Fruit fly (Drosophila melanogaster) whole organism, embryonic: ENCODE results near the gene Utx.

ENCODE experiments used
- Asciz ChIP-seq: fragments of 200-800 bp; sonication (Bioruptor generic); optimal IDR thresholded peaks from 2 replicates; lab custom pipeline; 2017; ENCODE audit warnings: missing biosample characterization, mild to moderate bottlenecking, missing genetic modification characterization, missing genetic modification reagents
- CG12155 ChIP-seq: fragments of 200-800 bp; sonication (Bioruptor generic); optimal IDR thresholded peaks from 3 replicates; lab custom pipeline; 2016; ENCODE audit warnings: missing biosample characterization, missing genetic modification characterization
- CG12299 ChIP-seq: fragments of 200-800 bp; sonication (Bioruptor generic); optimal IDR thresholded peaks from 2 replicates; lab custom pipeline; 2018; ENCODE audit warnings: missing biosample characterization, mild to moderate bottlenecking, missing genetic modification characterization
- CG12659 ChIP-seq: fragments of 200-800 bp; sonication (Bioruptor generic); optimal IDR thresholded peaks from 3 replicates; lab custom pipeline; 2017; ENCODE audit warnings: mild to moderate bottlenecking, missing biosample characterization, missing genetic modification reagents, missing genetic modification characterization
- CG14014 ChIP-seq: fragments of 200-800 bp; sonication (Bioruptor generic); IDR thresholded peaks from 2 replicates; pipeline ENCODE4 v1.3.6; 2022; ENCODE audit warnings: missing biosample characterization, missing genetic modification characterization
- CG16779 ChIP-seq: fragments of 200-800 bp; sonication (Bioruptor generic); IDR thresholded peaks from 2 replicates; pipeline ENCODE4 v1.3.6; 2022; ENCODE audit warnings: missing biosample characterization, missing genetic modification characterization
- CG18476 ChIP-seq: fragments of 200-800 bp; sonication (Bioruptor generic); optimal IDR thresholded peaks from 2 replicates; lab custom pipeline; 2016; ENCODE audit warnings: missing biosample characterization, mild to moderate bottlenecking, missing genetic modification characterization
- CG2129 ChIP-seq: fragments of 200-800 bp; sonication (Bioruptor generic); IDR thresholded peaks from 2 replicates; pipeline ENCODE4 v1.3.6; 2022; ENCODE audit warnings: missing biosample characterization, missing genetic modification characterization; ENCODE audit not compliant: partially characterized antibody
- CG3407 ChIP-seq: fragments of 200-800 bp; sonication (Bioruptor generic); optimal IDR thresholded peaks from 2 replicates; lab custom pipeline; 2018; ENCODE audit warnings: missing biosample characterization, mild to moderate bottlenecking, missing genetic modification characterization
- CG4360 ChIP-seq: fragments of 200-800 bp; sonication (Bioruptor generic); IDR thresholded peaks from 2 replicates; pipeline ENCODE4 v1.3.6; 2022; ENCODE audit warnings: missing biosample characterization, missing genetic modification characterization
- CG4404 ChIP-seq: fragments of 200-800 bp; sonication (Bioruptor generic); IDR thresholded peaks from 2 replicates; pipeline ENCODE4 v1.3.6; 2022; ENCODE audit warnings: missing biosample characterization, missing genetic modification characterization
- CG6791 ChIP-seq: fragments of 200-800 bp; sonication (Bioruptor generic); IDR thresholded peaks from 3 replicates; pipeline ENCODE4 v1.3.6; 2022; ENCODE audit warnings: missing biosample characterization, missing genetic modification characterization; ENCODE audit not compliant: partially characterized antibody
- CG7271 ChIP-seq: fragments of 200-800 bp; sonication (Bioruptor generic); optimal IDR thresholded peaks from 2 replicates; lab custom pipeline; 2018; ENCODE audit warnings: missing biosample characterization, mild to moderate bottlenecking, missing genetic modification characterization, moderate library complexity
- CG7987 ChIP-seq: fragments of 200-800 bp; sonication (Bioruptor generic); optimal IDR thresholded peaks from 2 replicates; lab custom pipeline; 2018; ENCODE audit warnings: missing biosample characterization, mild to moderate bottlenecking, missing genetic modification characterization, moderate library complexity
- CHES-1-like ChIP-seq: fragments of 200-800 bp; sonication (Bioruptor generic); optimal IDR thresholded peaks from 2 replicates; lab custom pipeline; 2016; ENCODE audit warnings: missing biosample characterization, missing genetic modification characterization
- Fer3 ChIP-seq: fragments of 200-800 bp; sonication (Bioruptor generic); optimal IDR thresholded peaks from 2 replicates; lab custom pipeline; 2018; ENCODE audit warnings: missing biosample characterization, mild to moderate bottlenecking, missing genetic modification characterization, moderate library complexity
- Gug ChIP-seq: fragments of 200-800 bp; sonication (Bioruptor generic); IDR thresholded peaks from 4 replicates; pipeline ENCODE4 v1.3.6; 2022; ENCODE audit warnings: missing biosample characterization, missing genetic modification characterization
- Hr51 ChIP-seq, 2 experiments: fragments of 200-800 bp; sonication (Bioruptor generic); optimal IDR thresholded peaks; 2 replicates in 1 of 2; 3 replicates in 1 of 2; lab custom pipeline; 2016 to 2018; ENCODE audit warnings: missing biosample characterization in 2 of 2, missing genetic modification characterization in 2 of 2, mild to moderate bottlenecking in 1 of 2, moderate library complexity in 1 of 2
- MESR4 ChIP-seq: fragments of 200-800 bp; sonication (Bioruptor generic); optimal IDR thresholded peaks from 2 replicates; lab custom pipeline; 2018; ENCODE audit warnings: missing biosample characterization, mild to moderate bottlenecking, missing genetic modification characterization, moderate library complexity
- Mes4 ChIP-seq: fragments of 200-800 bp; sonication (Bioruptor generic); optimal IDR thresholded peaks from 2 replicates; lab custom pipeline; 2016; ENCODE audit warnings: missing biosample characterization, missing genetic modification characterization
- Neu2 ChIP-seq: fragments of 200-800 bp; sonication (Bioruptor generic); optimal IDR thresholded peaks from 3 replicates; lab custom pipeline; 2016; ENCODE audit warnings: missing biosample characterization, missing genetic modification characterization, borderline replicate concordance
- Nf-YA ChIP-seq: fragments of 200-800 bp; sonication (Bioruptor generic); IDR thresholded peaks from 2 replicates; pipeline ENCODE4 v1.3.6; 2022; ENCODE audit warnings: missing biosample characterization, missing genetic modification characterization
- Oli ChIP-seq: fragments of 200-800 bp; sonication (Bioruptor generic); optimal IDR thresholded peaks from 2 replicates; lab custom pipeline; 2018; ENCODE audit warnings: missing biosample characterization, mild to moderate bottlenecking, missing genetic modification characterization, moderate library complexity
- Sin3A ChIP-seq: fragments of >200 bp; optimal IDR thresholded peaks from 2 replicates; lab custom pipeline; 2018
- Sry-β ChIP-seq: fragments of 200-800 bp; sonication (Bioruptor generic); optimal IDR thresholded peaks from 2 replicates; lab custom pipeline; 2018; ENCODE audit warnings: missing biosample characterization, mild to moderate bottlenecking, missing genetic modification characterization, moderate library complexity
- Vsx1 ChIP-seq: fragments of 200-800 bp; sonication (Bioruptor generic); optimal IDR thresholded peaks from 2 replicates; lab custom pipeline; 2017; ENCODE audit warnings: missing biosample characterization, mild to moderate bottlenecking, missing genetic modification characterization, missing genetic modification reagents
- ase ChIP-seq: fragments of 200-800 bp; sonication (Bioruptor generic); IDR thresholded peaks from 3 replicates; pipeline ENCODE4 v1.3.6; 2022; ENCODE audit warnings: missing biosample characterization, missing genetic modification characterization
- ash1 ChIP-seq: fragments of 200-800 bp; sonication (Bioruptor generic); optimal IDR thresholded peaks from 2 replicates; lab custom pipeline; 2018; ENCODE audit warnings: missing biosample characterization, mild to moderate bottlenecking, missing genetic modification characterization
- ato ChIP-seq: fragments of 200-800 bp; sonication (Bioruptor generic); IDR thresholded peaks from 2 replicates; pipeline ENCODE4 v1.3.6; 2022; ENCODE audit warnings: missing biosample characterization, missing genetic modification characterization; ENCODE audit not compliant: partially characterized antibody
- bab2 ChIP-seq: fragments of 200-800 bp; sonication (Bioruptor generic); optimal IDR thresholded peaks from 2 replicates; lab custom pipeline; 2016; ENCODE audit warnings: missing biosample characterization, missing genetic modification characterization
- corto ChIP-seq: fragments of 200-800 bp; sonication (Bioruptor generic); optimal IDR thresholded peaks from 2 replicates; lab custom pipeline; 2016; ENCODE audit warnings: missing biosample characterization, mild to moderate bottlenecking, missing genetic modification characterization, moderate library complexity
- dan ChIP-seq: fragments of 200-800 bp; sonication (Bioruptor generic); IDR thresholded peaks from 2 replicates; pipeline ENCODE4 v1.3.6; 2022; ENCODE audit warnings: missing biosample characterization, missing genetic modification characterization
- ems ChIP-seq: fragments of 200-800 bp; sonication (Bioruptor generic); optimal IDR thresholded peaks from 3 replicates; lab custom pipeline; 2016; ENCODE audit warnings: missing biosample characterization, missing genetic modification characterization
- esg ChIP-seq: fragments of 200-800 bp; sonication (Bioruptor generic); conservative IDR thresholded peaks from 2 replicates; pipeline ENCODE4 v1.3.6; 2022; ENCODE audit warnings: missing biosample characterization, missing genetic modification characterization
- ftz-f1 ChIP-seq: fragments of 200-800 bp; sonication (Bioruptor generic); optimal IDR thresholded peaks from 2 replicates; lab custom pipeline; 2016; ENCODE audit warnings: missing biosample characterization, missing genetic modification characterization
- gcm2 ChIP-seq: fragments of 200-800 bp; sonication (Bioruptor generic); optimal IDR thresholded peaks from 2 replicates; lab custom pipeline; 2016; ENCODE audit warnings: missing biosample characterization, missing genetic modification characterization
- gem ChIP-seq: fragments of 200-800 bp; sonication (Bioruptor generic); optimal IDR thresholded peaks from 2 replicates; lab custom pipeline; 2019; ENCODE audit warnings: missing biosample characterization, mild to moderate bottlenecking, missing genetic modification characterization, moderate library complexity
- gt ChIP-seq: fragments of 200-800 bp; sonication (Bioruptor generic); IDR thresholded peaks from 2 replicates; pipeline ENCODE4 v1.3.6; 2022; ENCODE audit warnings: missing biosample characterization, missing genetic modification characterization
- inv ChIP-seq: fragments of 200-800 bp; sonication (Bioruptor generic); IDR thresholded peaks from 2 replicates; pipeline ENCODE4 v1.3.6; 2022; ENCODE audit warnings: missing biosample characterization, missing genetic modification characterization; ENCODE audit not compliant: partially characterized antibody
- knrl ChIP-seq: fragments of 200-800 bp; sonication (Bioruptor generic); IDR thresholded peaks from 3 replicates; pipeline ENCODE4 v1.3.6; 2022; ENCODE audit warnings: missing biosample characterization, missing genetic modification characterization; ENCODE audit not compliant: partially characterized antibody
- mirr ChIP-seq: fragments of 200-800 bp; sonication (Bioruptor generic); optimal IDR thresholded peaks from 3 replicates; lab custom pipeline; 2018; ENCODE audit warnings: missing biosample characterization, mild to moderate bottlenecking, missing genetic modification characterization
- phol ChIP-seq: fragments of 200-800 bp; sonication (Bioruptor generic); optimal IDR thresholded peaks from 3 replicates; lab custom pipeline; 2018; ENCODE audit warnings: missing biosample characterization, mild to moderate bottlenecking, missing genetic modification characterization, moderate library complexity
- pnt ChIP-seq: fragments of 200-800 bp; sonication (Bioruptor generic); optimal IDR thresholded peaks from 3 replicates; lab custom pipeline; 2016; ENCODE audit warnings: missing biosample characterization, missing genetic modification characterization
- pros ChIP-seq: fragments of 200-800 bp; sonication (Bioruptor generic); optimal IDR thresholded peaks from 3 replicates; lab custom pipeline; 2019; ENCODE audit warnings: missing biosample characterization, mild to moderate bottlenecking, missing genetic modification characterization, moderate library complexity
- pzg ChIP-seq: fragments of 200-800 bp; sonication (Bioruptor generic); optimal IDR thresholded peaks from 3 replicates; lab custom pipeline; 2018; ENCODE audit warnings: missing biosample characterization, mild to moderate bottlenecking, missing genetic modification characterization, moderate library complexity
- sima ChIP-seq: fragments of 200-800 bp; sonication (Bioruptor generic); optimal IDR thresholded peaks from 2 replicates; lab custom pipeline; 2016; ENCODE audit warnings: missing biosample characterization, missing genetic modification characterization
- sna ChIP-seq: fragments of 200-800 bp; sonication (Bioruptor generic); IDR thresholded peaks from 2 replicates; pipeline ENCODE4 v1.3.6; 2022; ENCODE audit warnings: missing biosample characterization, missing genetic modification characterization; ENCODE audit not compliant: partially characterized antibody
- sob ChIP-seq: fragments of 200-800 bp; sonication (Bioruptor generic); IDR thresholded peaks from 2 replicates; pipeline ENCODE4 v1.3.6; 2022; ENCODE audit warnings: missing biosample characterization, missing genetic modification characterization
- tio ChIP-seq: fragments of 200-800 bp; sonication (Bioruptor generic); optimal IDR thresholded peaks from 2 replicates; lab custom pipeline; 2017; ENCODE audit warnings: missing biosample characterization, missing genetic modification characterization, inconsistent platforms
- wor ChIP-seq: fragments of 200-800 bp; sonication (Bioruptor generic); IDR thresholded peaks from 2 replicates; pipeline ENCODE4 v1.3.6; 2022; ENCODE audit warnings: missing biosample characterization, missing genetic modification characterization
- zen ChIP-seq: fragments of 200-800 bp; sonication (Bioruptor generic); optimal IDR thresholded peaks from 3 replicates; lab custom pipeline; 2018; ENCODE audit warnings: missing biosample characterization, mild to moderate bottlenecking, missing genetic modification characterization, moderate library complexity

Gene Utx

DNA sequence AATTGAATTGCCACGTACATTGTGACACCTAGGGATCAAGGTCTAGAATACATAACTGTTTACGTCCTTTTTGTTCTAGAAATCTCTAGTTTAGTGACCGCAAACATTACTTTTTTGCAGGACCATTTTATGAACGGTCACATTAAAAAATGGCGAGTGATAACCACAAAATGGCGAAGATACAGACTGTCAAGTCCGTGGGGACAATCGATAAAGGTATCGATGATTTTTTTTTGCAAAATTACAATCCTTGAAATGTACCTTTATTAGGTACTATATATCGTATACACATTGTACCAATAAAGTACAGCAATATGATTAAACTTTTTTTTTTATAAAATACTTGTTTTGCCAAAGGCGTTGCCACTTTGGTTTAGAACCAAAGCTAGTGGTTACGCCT, 48.2 kb downstream of the Utx start (continued):
- no peak for TF ChIP-seq Gug (GFP tag; lab: Robert Waterston, UW)
- peak; percentile 99 for TF ChIP-seq phol (tag; lab: Kevin White, UChicago)
- TF ChIP-seq CG7987 (GFP tag; lab: Kevin White, UChicago): no peak
- no peak for TF ChIP-seq CG12659 (GFP tag; lab: Kevin White, UChicago)
- no peak for TF ChIP-seq Sin3A (lab: Kevin White, UChicago)
- no peak for TF ChIP-seq Fer3 (tag; lab: Kevin White, UChicago)
- no peak for TF ChIP-seq CG4404
- TF ChIP-seq Hr51 (GFP tag; optimal IDR thresholded peaks at IDR 0.05; lab: Kevin White, UChicago): no peak
- no peak for TF ChIP-seq ash1 (GFP tag; lab: Kevin White, UChicago)
- TF ChIP-seq pzg: peak; percentile 13
- peak; percentile 60; the same call in 2 of the 3 replicates for TF ChIP-seq CG6791 (GFP tag; lab: Robert Waterston, UW)
- TF ChIP-seq bab2 (GFP tag; lab: Kevin White, UChicago): no peak
- no peak for TF ChIP-seq CG16779 (GFP tag; lab: Robert Waterston, UW)
- TF ChIP-seq ftz-f1 (GFP tag; lab: Kevin White, UChicago): no peak
- no peak for TF ChIP-seq corto (GFP tag; lab: Kevin White, UChicago)
- TF ChIP-seq pros (GFP tag; lab: Kevin White, UChicago): no peak
- TF ChIP-seq CG12155 (GFP tag; lab: Kevin White, UChicago): no peak
- TF ChIP-seq dan (GFP tag; lab: Robert Waterston, UW): no peak
- no peak for TF ChIP-seq pnt (GFP tag; lab: Kevin White, UChicago)
- TF ChIP-seq CG7271 (tag; lab: Kevin White, UChicago): no peak
- TF ChIP-seq sima: no peak
- TF ChIP-seq Mes4 (GFP tag; lab: Kevin White, UChicago): no peak
- TF ChIP-seq CG12299 (tag; lab: Kevin White, UChicago): no peak
- TF ChIP-seq inv (GFP tag; lab: Robert Waterston, UW): peak; percentile 37; the same call in 1 of the 2 replicates
- no peak for TF ChIP-seq ase (GFP tag; lab: Robert Waterston, UW)
- TF ChIP-seq Oli (tag; lab: Kevin White, UChicago): no peak
- TF ChIP-seq Sry-β (GFP tag; lab: Kevin White, UChicago): no peak
- TF ChIP-seq Nf-YA (GFP tag; lab: Robert Waterston, UW): no peak
- no peak for TF ChIP-seq CG18476 (GFP tag; lab: Kevin White, UChicago)
- TF ChIP-seq Vsx1: no peak
- TF ChIP-seq CG4360 (GFP tag; lab: Robert Waterston, UW): no peak
- no peak for TF ChIP-seq ato (GFP tag; lab: Robert Waterston, UW)
- TF ChIP-seq ems (GFP tag; lab: Kevin White, UChicago): no peak
- TF ChIP-seq Asciz (GFP tag; lab: Kevin White, UChicago): no peak
- TF ChIP-seq gcm2: no peak
- TF ChIP-seq mirr (GFP tag; lab: Kevin White, UChicago): no peak
- TF ChIP-seq wor: no peak
- no peak for TF ChIP-seq tio (GFP tag; lab: Kevin White, UChicago)
- no peak for TF ChIP-seq CG3407
- TF ChIP-seq sna (GFP tag; lab: Robert Waterston, UW): 0 out of 2 replicates have a peak, but pooled peaks have one; percentile 50
- TF ChIP-seq CG14014: no peak
- no peak for TF ChIP-seq gem (tag; lab: Kevin White, UChicago)
- TF ChIP-seq knrl (GFP tag; lab: Robert Waterston, UW): peak; percentile 42; the same call in 1 of the 3 replicates
- no peak for TF ChIP-seq CHES-1-like (GFP tag; lab: Kevin White, UChicago)
- TF ChIP-seq zen (tag; lab: Kevin White, UChicago): no peak
- TF ChIP-seq esg (GFP tag; lab: Robert Waterston, UW): no peak
- no peak for TF ChIP-seq sob (GFP tag; lab: Robert Waterston, UW)
- no peak for TF ChIP-seq MESR4 (GFP tag; lab: Kevin White, UChicago)
- peak; percentile 96 for TF ChIP-seq Neu2 (GFP tag; lab: Kevin White, UChicago)
- 0 out of 2 replicates have a peak, but pooled peaks have one; percentile 26 for TF ChIP-seq CG2129 (GFP tag; lab: Robert Waterston, UW)
- no peak for TF ChIP-seq gt (GFP tag; lab: Robert Waterston, UW)
